Worm (Caenorhabditis elegans) whole organism, L3 larva: ENCODE data around the gene srbc-34.

Source experiments
- ama-1 ChIP-seq: fragments of 150-350 bp; optimal IDR thresholded peaks from 2 replicates; lab custom pipeline; 2018
- elt-3 ChIP-seq, 3 experiments: fragments of 150-350 bp in 1 of 3; sonication (generic microtip) in 2 of 3; optimal IDR thresholded peaks; 2 replicates in 2 of 3; 4 replicates in 1 of 3; lab custom pipeline; 2014 to 2017; ENCODE audit warnings: missing biosample characterization in 3 of 3, missing genetic modification characterization in 3 of 3
- fos-1 ChIP-seq: fragments of 150-350 bp; optimal IDR thresholded peaks from 2 replicates; lab custom pipeline; 2014; ENCODE audit warnings: missing biosample characterization, missing genetic modification characterization
- nhr-12 ChIP-seq: fragments of 150-350 bp; optimal IDR thresholded peaks from 2 replicates; lab custom pipeline; 2014; ENCODE audit warnings: missing biosample characterization, missing genetic modification characterization
- nhr-23 ChIP-seq: fragments of 150-350 bp; optimal IDR thresholded peaks from 2 replicates; lab custom pipeline; 2014; ENCODE audit warnings: missing biosample characterization, missing genetic modification reagents, missing genetic modification characterization
- nhr-67 ChIP-seq: fragments of 150-350 bp; optimal IDR thresholded peaks from 2 replicates; lab custom pipeline; 2014; ENCODE audit warnings: missing biosample characterization, missing genetic modification characterization
- nhr-76 ChIP-seq: fragments of 150-350 bp; sonication (generic microtip); optimal IDR thresholded peaks from 5 replicates; lab custom pipeline; 2014; ENCODE audit warnings: missing biosample characterization, missing genetic modification characterization
- unc-62 ChIP-seq: fragments of 150-350 bp; sonication (generic microtip); optimal IDR thresholded peaks from 4 replicates; lab custom pipeline; 2014; ENCODE audit warnings: missing biosample characterization, missing genetic modification reagents, missing genetic modification characterization

DNA sequence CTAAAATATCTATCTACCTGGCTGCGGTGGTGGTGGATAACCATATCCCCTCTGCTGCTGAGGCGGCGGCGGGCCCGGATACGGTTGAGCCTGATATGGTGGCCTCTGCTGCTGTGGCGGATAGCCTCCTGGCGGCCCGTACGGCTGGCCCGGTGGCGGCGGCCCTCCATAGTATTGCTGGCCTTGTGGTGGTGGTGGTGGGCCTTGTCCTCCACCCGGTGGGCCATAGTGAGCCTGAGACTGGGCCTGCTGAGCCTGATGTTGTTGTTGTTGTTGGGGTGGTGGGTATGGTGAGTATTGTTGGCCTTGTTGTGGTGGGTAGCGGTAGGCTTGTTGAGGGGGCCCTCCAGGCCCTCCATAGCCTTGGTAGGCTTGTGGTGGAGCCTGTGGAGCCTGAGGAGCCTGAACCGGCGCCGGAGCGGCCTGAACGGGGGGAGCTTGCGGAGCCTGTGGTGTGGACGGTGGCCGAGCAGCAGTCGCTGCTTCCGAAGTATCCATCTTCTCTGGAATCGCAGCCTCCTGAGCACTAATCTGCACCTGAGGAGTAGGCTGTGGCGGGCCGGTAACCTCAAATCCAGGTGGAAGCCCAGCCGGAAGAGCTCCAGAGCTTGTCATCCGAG is 35.2 kb downstream of the srbc-34 start:
- TF ChIP-seq elt-3 (tag; optimal IDR thresholded peaks at IDR 0.05; lab: Kevin White, UChicago) (no peak), nhr-23 (tag; lab: Kevin White, UChicago) (no peak), nhr-67 (tag; lab: Kevin White, UChicago) (no peak), fos-1 (no peak), nhr-12 (tag; lab: Kevin White, UChicago) (no peak), nhr-76 (tag; lab: Kevin White, UChicago) (no peak), unc-62 (GFP tag; lab: Kevin White, UChicago) (no peak), ama-1 (lab: Kevin White, UChicago) (no peak)
